1 fruit fly cellular context compared by ENCODE assay signal in genomic region chrX:16403811-16404420, dm6.
TF ChIP-seq lines count a peak whose summit lies in the region.

No protein-coding gene starts in this region.

TF ChIP-seq in whole organism, embryonic, 481 proteins besides CTCF, POLR2A, EP300 and RAD21 (continued from another document and continues in another):
- TF ChIP-seq tgo (GFP tag; IDR thresholded peaks at IDR 0.05; lab: Robert Waterston, UW): peak; percentile 84
- TF ChIP-seq CG1832 (GFP tag; optimal IDR thresholded peaks at IDR 0.05; lab: Kevin White, UChicago): no peak
- peak; percentile 12 for TF ChIP-seq CG12942 (GFP tag; optimal IDR thresholded peaks at IDR 0.05; lab: Kevin White, UChicago)
- TF ChIP-seq CG14667 (GFP tag; IDR thresholded peaks at IDR 0.05; lab: Robert Waterston, UW): peak; percentile 60
- TF ChIP-seq Abd-B (GFP tag; optimal IDR thresholded peaks at IDR 0.05; lab: Kevin White, UChicago): peak; percentile 63
- peak; percentile 77 for TF ChIP-seq E2f1 (GFP tag; IDR thresholded peaks at IDR 0.05; lab: Robert Waterston, UW)
- TF ChIP-seq CG2889 (GFP tag; IDR thresholded peaks at IDR 0.05; lab: Robert Waterston, UW): peak; percentile 59; the same call in 1 of the 3 replicates
- TF ChIP-seq CG7987 (GFP tag; optimal IDR thresholded peaks at IDR 0.05; lab: Kevin White, UChicago): peak; percentile 43
- peak; percentile 67 for TF ChIP-seq CG6813 (GFP tag; optimal IDR thresholded peaks at IDR 0.05; lab: Kevin White, UChicago)
- TF ChIP-seq Nf-YB (GFP tag; optimal IDR thresholded peaks at IDR 0.05; lab: Kevin White, UChicago): peak; percentile 50
- no peak for TF ChIP-seq Optix (GFP tag; IDR thresholded peaks at IDR 0.05; lab: Robert Waterston, UW)
- TF ChIP-seq chm (GFP tag; IDR thresholded peaks at IDR 0.05; lab: Robert Waterston, UW): peak; percentile 65; the same call in 1 of the 2 replicates
- peak; percentile 98 for TF ChIP-seq D19B (GFP tag; optimal IDR thresholded peaks at IDR 0.05; lab: Kevin White, UChicago)
- TF ChIP-seq CG10462 (GFP tag; optimal IDR thresholded peaks at IDR 0.05; lab: Kevin White, UChicago): peak; percentile 43
- no peak for TF ChIP-seq pita (GFP tag; optimal IDR thresholded peaks at IDR 0.05; lab: Kevin White, UChicago)
- TF ChIP-seq pb (GFP tag; optimal IDR thresholded peaks at IDR 0.05; lab: Kevin White, UChicago): peak; percentile 30
- TF ChIP-seq abd-A (tag; optimal IDR thresholded peaks at IDR 0.05; lab: Kevin White, UChicago): no peak
- 0 out of 2 replicates have a peak, but pooled peaks have one; percentile 36 for TF ChIP-seq toy (GFP tag; IDR thresholded peaks at IDR 0.05; lab: Robert Waterston, UW)
- peak; percentile 92 for TF ChIP-seq row (GFP tag; IDR thresholded peaks at IDR 0.05; lab: Robert Waterston, UW)
- peak; percentile 94 for TF ChIP-seq grn (GFP tag; optimal IDR thresholded peaks at IDR 0.05; lab: Kevin White, UChicago)
- TF ChIP-seq CG2116 (GFP tag; optimal IDR thresholded peaks at IDR 0.05; lab: Kevin White, UChicago): peak; percentile 34
- TF ChIP-seq CG1529 (GFP tag; optimal IDR thresholded peaks at IDR 0.05; lab: Kevin White, UChicago): peak; percentile 5
- TF ChIP-seq al (GFP tag; IDR thresholded peaks at IDR 0.05; lab: Robert Waterston, UW): peak; percentile 66
- no peak for TF ChIP-seq fd102C (GFP tag; optimal IDR thresholded peaks at IDR 0.05; lab: Kevin White, UChicago)
- peak; percentile 75 for TF ChIP-seq CG9727 (GFP tag; optimal IDR thresholded peaks at IDR 0.05; lab: Kevin White, UChicago)
- no peak for TF ChIP-seq Vsx1 (GFP tag; optimal IDR thresholded peaks at IDR 0.05; lab: Kevin White, UChicago)
- no peak for TF ChIP-seq cad (GFP tag; optimal IDR thresholded peaks at IDR 0.05; lab: Kevin White, UChicago)
- peak; percentile 85 for TF ChIP-seq slbo (GFP tag; IDR thresholded peaks at IDR 0.05; lab: Robert Waterston, UW)
- TF ChIP-seq CG18764 (GFP tag; optimal IDR thresholded peaks at IDR 0.05; lab: Kevin White, UChicago): no peak
- TF ChIP-seq Blimp-1 (GFP tag; optimal IDR thresholded peaks at IDR 0.05; lab: Kevin White, UChicago): no peak
- peak in 1 of 2 experiments; percentile 8 for TF ChIP-seq Hr78 (GFP tag; optimal IDR thresholded peaks at IDR 0.05; lab: Kevin White, UChicago)
- TF ChIP-seq hbn (GFP tag; IDR thresholded peaks at IDR 0.05; lab: Robert Waterston, UW; ENCODE audit: partially characterized antibody): no peak
- peak; percentile 77 for TF ChIP-seq CoRest (tag; optimal IDR thresholded peaks at IDR 0.05; lab: Kevin White, UChicago)
- TF ChIP-seq inv (GFP tag; IDR thresholded peaks at IDR 0.05; lab: Robert Waterston, UW; ENCODE audit: partially characterized antibody): no peak
- no peak for TF ChIP-seq Lim3 (GFP tag; IDR thresholded peaks at IDR 0.05; lab: Robert Waterston, UW)
- TF ChIP-seq CG3281 (GFP tag; optimal IDR thresholded peaks at IDR 0.05; lab: Kevin White, UChicago): peak; percentile 77
- 0 out of 2 replicates have a peak, but pooled peaks have one; percentile 33 for TF ChIP-seq CG11696 (GFP tag; IDR thresholded peaks at IDR 0.05; lab: Robert Waterston, UW)
- TF ChIP-seq stwl (tag; optimal IDR thresholded peaks at IDR 0.05; lab: Kevin White, UChicago): no peak
- TF ChIP-seq so (GFP tag; IDR thresholded peaks at IDR 0.05; lab: Robert Waterston, UW): peak; percentile 85
- TF ChIP-seq NC2α (GFP tag; optimal IDR thresholded peaks at IDR 0.05; lab: Kevin White, UChicago): no peak
- TF ChIP-seq Ravus (GFP tag; IDR thresholded peaks at IDR 0.05; lab: Robert Waterston, UW): peak; percentile 42; the same call in 1 of the 2 replicates
- TF ChIP-seq Neu2 (GFP tag; optimal IDR thresholded peaks at IDR 0.05; lab: Kevin White, UChicago; ENCODE audit: borderline replicate concordance): no peak
- peak; percentile 62; the same call in 1 of the 3 replicates for TF ChIP-seq ase (GFP tag; IDR thresholded peaks at IDR 0.05; lab: Robert Waterston, UW)
- TF ChIP-seq HLH4C (GFP tag; IDR thresholded peaks at IDR 0.05; lab: Robert Waterston, UW; ENCODE audit: partially characterized antibody): no peak
- no peak for TF ChIP-seq aop (GFP tag; IDR thresholded peaks at IDR 0.05; lab: Robert Waterston, UW)
- peak; percentile 83 for TF ChIP-seq CG7556 (GFP tag; optimal IDR thresholded peaks at IDR 0.05; lab: Kevin White, UChicago)
- TF ChIP-seq Opbp (GFP tag; IDR thresholded peaks at IDR 0.05; lab: Robert Waterston, UW; ENCODE audit: partially characterized antibody): no peak
- no peak for TF ChIP-seq bbx (GFP tag; IDR thresholded peaks at IDR 0.05; lab: Robert Waterston, UW; ENCODE audit: partially characterized antibody)
- peak; percentile 54 for TF ChIP-seq CG1602 (GFP tag; optimal IDR thresholded peaks at IDR 0.05; lab: Kevin White, UChicago)
- peak; percentile 74; the same call in 1 of the 2 replicates for TF ChIP-seq Xrp1 (GFP tag; IDR thresholded peaks at IDR 0.05; lab: Robert Waterston, UW)
- no peak for TF ChIP-seq ab (GFP tag; optimal IDR thresholded peaks at IDR 0.05; lab: Kevin White, UChicago)
- no peak for TF ChIP-seq CG10959 (GFP tag; IDR thresholded peaks at IDR 0.05; lab: Robert Waterston, UW)
- TF ChIP-seq CG14441 (GFP tag; IDR thresholded peaks at IDR 0.05; lab: Robert Waterston, UW): peak; percentile 78
- TF ChIP-seq Tbp (GFP tag; optimal IDR thresholded peaks at IDR 0.05; lab: Kevin White, UChicago): no peak
- no peak for TF ChIP-seq D (optimal IDR thresholded peaks at IDR 0.05; lab: Kevin White, UChicago)
- peak; percentile 38 for TF ChIP-seq D (GFP tag; optimal IDR thresholded peaks at IDR 0.05; lab: Kevin White, UChicago)
- peak; percentile 31 for TF ChIP-seq repo (GFP tag; optimal IDR thresholded peaks at IDR 0.05; lab: Kevin White, UChicago)
- TF ChIP-seq CG6254 (GFP tag; optimal IDR thresholded peaks at IDR 0.05; lab: Kevin White, UChicago): peak; percentile 43
- no peak for TF ChIP-seq CG34224 (GFP tag; IDR thresholded peaks at IDR 0.05; lab: Robert Waterston, UW; ENCODE audit: partially characterized antibody)
- TF ChIP-seq Hr51 (GFP tag; optimal IDR thresholded peaks at IDR 0.05; lab: Kevin White, UChicago): peak in 1 of 2 experiments; percentile 90
- TF ChIP-seq CG12236 (GFP tag; optimal IDR thresholded peaks at IDR 0.05; lab: Kevin White, UChicago): no peak
- TF ChIP-seq Dip2 (GFP tag; IDR thresholded peaks at IDR 0.05; lab: Robert Waterston, UW): no peak
- peak; percentile 81 for TF ChIP-seq lmd (GFP tag; IDR thresholded peaks at IDR 0.05; lab: Robert Waterston, UW)
- TF ChIP-seq CG1792 (GFP tag; optimal IDR thresholded peaks at IDR 0.05; lab: Kevin White, UChicago): peak; percentile 50
- TF ChIP-seq ftz-f1 (GFP tag; optimal IDR thresholded peaks at IDR 0.05; lab: Kevin White, UChicago): peak; percentile 38
- TF ChIP-seq CG2712 (tag; optimal IDR thresholded peaks at IDR 0.05; lab: Kevin White, UChicago): no peak
- TF ChIP-seq CG7786 (GFP tag; optimal IDR thresholded peaks at IDR 0.05; lab: Kevin White, UChicago): peak; percentile 31
- no peak for TF ChIP-seq CG7745 (tag; optimal IDR thresholded peaks at IDR 0.05; lab: Kevin White, UChicago)
- TF ChIP-seq nau (GFP tag; optimal IDR thresholded peaks at IDR 0.05; lab: Kevin White, UChicago): no peak
- no peak for TF ChIP-seq CG4360 (GFP tag; IDR thresholded peaks at IDR 0.05; lab: Robert Waterston, UW)
- TF ChIP-seq zen2 (GFP tag; IDR thresholded peaks at IDR 0.05; lab: Robert Waterston, UW; ENCODE audit: partially characterized antibody): no peak
- no peak for TF ChIP-seq sima (GFP tag; optimal IDR thresholded peaks at IDR 0.05; lab: Kevin White, UChicago)
- peak; percentile 74 for TF ChIP-seq oc (tag; optimal IDR thresholded peaks at IDR 0.05; lab: Kevin White, UChicago)
- TF ChIP-seq z (GFP tag; IDR thresholded peaks at IDR 0.05; lab: Robert Waterston, UW): 0 out of 3 replicates have a peak, but pooled peaks have one; percentile 16
- no peak for TF ChIP-seq da (GFP tag; optimal IDR thresholded peaks at IDR 0.05; lab: Kevin White, UChicago)
- TF ChIP-seq Xbp1 (GFP tag; optimal IDR thresholded peaks at IDR 0.05; lab: Kevin White, UChicago): peak; percentile 80
- TF ChIP-seq sob (GFP tag; IDR thresholded peaks at IDR 0.05; lab: Robert Waterston, UW): peak; percentile 90
- TF ChIP-seq PHDP (tag; optimal IDR thresholded peaks at IDR 0.05; lab: Kevin White, UChicago): peak; percentile 89
- peak; percentile 84 for TF ChIP-seq grau (tag; optimal IDR thresholded peaks at IDR 0.05; lab: Kevin White, UChicago)
- peak; percentile 20 for TF ChIP-seq CG8290 (GFP tag; optimal IDR thresholded peaks at IDR 0.05; lab: Kevin White, UChicago)
- no peak for TF ChIP-seq CG8290 (tag; optimal IDR thresholded peaks at IDR 0.05; lab: Kevin White, UChicago)
- peak; percentile 63 for TF ChIP-seq wdn (GFP tag; IDR thresholded peaks at IDR 0.05; lab: Robert Waterston, UW)
- peak; percentile 77 for TF ChIP-seq CG12219 (GFP tag; optimal IDR thresholded peaks at IDR 0.05; lab: Kevin White, UChicago)
- peak; percentile 81 for TF ChIP-seq Ptx1 (GFP tag; IDR thresholded peaks at IDR 0.05; lab: Robert Waterston, UW)
- peak; percentile 84 for TF ChIP-seq CG12391 (tag; optimal IDR thresholded peaks at IDR 0.05; lab: Kevin White, UChicago)
- TF ChIP-seq Gsc (GFP tag; IDR thresholded peaks at IDR 0.05; lab: Robert Waterston, UW): no peak
- TF ChIP-seq kah (GFP tag; optimal IDR thresholded peaks at IDR 0.05; lab: Kevin White, UChicago): peak; percentile 33
- no peak for TF ChIP-seq CG30431 (GFP tag; optimal IDR thresholded peaks at IDR 0.05; lab: Kevin White, UChicago)
- no peak for TF ChIP-seq CG15073 (GFP tag; optimal IDR thresholded peaks at IDR 0.05; lab: Kevin White, UChicago)
- TF ChIP-seq unc-4 (GFP tag; IDR thresholded peaks at IDR 0.05; lab: Robert Waterston, UW; ENCODE audit: partially characterized antibody): no peak
- peak; percentile 61 for TF ChIP-seq pho (GFP tag; optimal IDR thresholded peaks at IDR 0.05; lab: Kevin White, UChicago)
- TF ChIP-seq CG42726 (GFP tag; IDR thresholded peaks at IDR 0.05; lab: Robert Waterston, UW; ENCODE audit: partially characterized antibody): no peak
- TF ChIP-seq tna (GFP tag; IDR thresholded peaks at IDR 0.05; lab: Robert Waterston, UW; ENCODE audit: partially characterized antibody): no peak
- peak; percentile 87 for TF ChIP-seq ranshi (GFP tag; IDR thresholded peaks at IDR 0.05; lab: Robert Waterston, UW)
- TF ChIP-seq Eip74EF (GFP tag; optimal IDR thresholded peaks at IDR 0.05; lab: Kevin White, UChicago): peak in 1 of 2 experiments; percentile 74
- peak; percentile 30 for TF ChIP-seq CG8359 (GFP tag; optimal IDR thresholded peaks at IDR 0.05; lab: Kevin White, UChicago; ENCODE audit: borderline replicate concordance)
- TF ChIP-seq CG9817 (tag; optimal IDR thresholded peaks at IDR 0.05; lab: Kevin White, UChicago): peak; percentile 61
- no peak for TF ChIP-seq hkb (optimal IDR thresholded peaks at IDR 0.05; lab: Kevin White, UChicago)
- peak; percentile 90 for TF ChIP-seq hkb (GFP tag; IDR thresholded peaks at IDR 0.05; lab: Robert Waterston, UW)
- TF ChIP-seq CG33213 (GFP tag; optimal IDR thresholded peaks at IDR 0.05; lab: Kevin White, UChicago): no peak
- no peak for TF ChIP-seq CG12769 (tag; optimal IDR thresholded peaks at IDR 0.05; lab: Kevin White, UChicago)
- TF ChIP-seq odd (GFP tag; optimal IDR thresholded peaks at IDR 0.05; lab: Kevin White, UChicago): peak; percentile 65
- TF ChIP-seq CG3163 (GFP tag; optimal IDR thresholded peaks at IDR 0.05; lab: Kevin White, UChicago): no peak
- TF ChIP-seq CG7372 (GFP tag; IDR thresholded peaks at IDR 0.05; lab: Robert Waterston, UW): 0 out of 2 replicates have a peak, but pooled peaks have one; percentile 26
- peak; percentile 63 for TF ChIP-seq CG11247 (GFP tag; IDR thresholded peaks at IDR 0.05; lab: Robert Waterston, UW)
- peak; percentile 68 for TF ChIP-seq ttk (GFP tag; IDR thresholded peaks at IDR 0.05; lab: Robert Waterston, UW)
- no peak for TF ChIP-seq MESR4 (GFP tag; optimal IDR thresholded peaks at IDR 0.05; lab: Kevin White, UChicago)
- no peak for TF ChIP-seq Kr (GFP tag; optimal IDR thresholded peaks at IDR 0.05; lab: Kevin White, UChicago)
- TF ChIP-seq gt (GFP tag; IDR thresholded peaks at IDR 0.05; lab: Robert Waterston, UW): no peak
- TF ChIP-seq Elba2 (GFP tag; optimal IDR thresholded peaks at IDR 0.05; lab: Kevin White, UChicago): no peak
- peak; percentile 74 for TF ChIP-seq BtbVII (GFP tag; optimal IDR thresholded peaks at IDR 0.05; lab: Kevin White, UChicago)
- TF ChIP-seq CG7928 (GFP tag; optimal IDR thresholded peaks at IDR 0.05; lab: Kevin White, UChicago): peak; percentile 49
- TF ChIP-seq Lpt (GFP tag; optimal IDR thresholded peaks at IDR 0.05; lab: Kevin White, UChicago): no peak
- TF ChIP-seq pros (GFP tag; optimal IDR thresholded peaks at IDR 0.05; lab: Kevin White, UChicago): no peak
- TF ChIP-seq dmrt99B (tag; optimal IDR thresholded peaks at IDR 0.05; lab: Kevin White, UChicago): peak; percentile 86
- peak; percentile 61 for TF ChIP-seq run (tag; optimal IDR thresholded peaks at IDR 0.05; lab: Kevin White, UChicago)
- no peak for TF ChIP-seq fd64A (GFP tag; optimal IDR thresholded peaks at IDR 0.05; lab: Kevin White, UChicago)
- TF ChIP-seq Dip3 (GFP tag; optimal IDR thresholded peaks at IDR 0.05; lab: Kevin White, UChicago): peak; percentile 71
- peak; percentile 92 for TF ChIP-seq vvl (GFP tag; IDR thresholded peaks at IDR 0.05; lab: Robert Waterston, UW)
- TF ChIP-seq CG10274 (GFP tag; optimal IDR thresholded peaks at IDR 0.05; lab: Kevin White, UChicago): peak; percentile 21
- TF ChIP-seq Doc3 (GFP tag; IDR thresholded peaks at IDR 0.05; lab: Robert Waterston, UW; ENCODE audit: partially characterized antibody): no peak
- TF ChIP-seq Hey (tag; optimal IDR thresholded peaks at IDR 0.05; lab: Kevin White, UChicago): peak; percentile 55
- TF ChIP-seq otp (GFP tag; IDR thresholded peaks at IDR 0.05; lab: Robert Waterston, UW): peak; percentile 67; the same call in 2 of the 3 replicates
- peak; percentile 16 for TF ChIP-seq Atf-2 (GFP tag; optimal IDR thresholded peaks at IDR 0.05; lab: Kevin White, UChicago)
- TF ChIP-seq CG18619 (GFP tag; optimal IDR thresholded peaks at IDR 0.05; lab: Kevin White, UChicago): peak; percentile 75
- peak; percentile 62 for TF ChIP-seq Mad (GFP tag; optimal IDR thresholded peaks at IDR 0.05; lab: Kevin White, UChicago)
- TF ChIP-seq CG1233 (GFP tag; optimal IDR thresholded peaks at IDR 0.05; lab: Kevin White, UChicago): peak; percentile 60
- TF ChIP-seq CG17568 (GFP tag; optimal IDR thresholded peaks at IDR 0.05; lab: Kevin White, UChicago): no peak
- peak; percentile 69 for TF ChIP-seq esg (GFP tag; conservative IDR thresholded peaks at IDR 0.05; lab: Robert Waterston, UW)
- peak; percentile 22 for TF ChIP-seq trem (tag; optimal IDR thresholded peaks at IDR 0.05; lab: Kevin White, UChicago)
- peak; percentile 13; the same call in 1 of the 3 replicates for TF ChIP-seq CG6175 (GFP tag; IDR thresholded peaks at IDR 0.05; lab: Robert Waterston, UW)
